Worm (Caenorhabditis elegans): ENCODE data around the gene F57B1.9.

The F57B1.9 gene

DNA sequence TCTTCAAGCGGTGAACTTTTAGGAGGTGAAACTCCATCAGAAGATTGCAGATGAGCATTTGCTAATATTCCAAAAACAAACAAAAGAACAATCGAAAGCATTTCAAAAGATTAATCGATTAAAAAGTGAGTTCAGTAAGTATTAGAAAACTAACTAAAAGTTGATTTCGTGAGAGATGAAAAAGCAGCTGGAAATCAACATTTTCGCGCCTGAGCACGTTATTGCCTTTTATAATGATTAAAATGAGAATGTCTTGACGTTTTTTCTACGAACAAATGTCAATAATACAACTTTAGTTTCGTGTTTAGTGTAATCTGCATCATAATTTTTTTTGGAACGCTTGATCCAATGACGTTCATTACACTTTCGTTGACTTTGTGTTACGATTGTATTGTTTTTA lies at the start of gene F57B1.9:
Gene F57B1.9 (minus strand): TSS at position 101 of the 400 bp plus-strand sequence.
- no peak for TF ChIP-seq unc-62 (GFP tag; optimal IDR thresholded peaks at IDR 0.05)

ce11 chrV:13243205-13243604 lies 45.5 kb upstream of the F57B1.9 start:
- no peak for TF ChIP-seq unc-62 (GFP tag; optimal IDR thresholded peaks at IDR 0.05)

ce11 chrV:13236507-13236906 lies 38.8 kb upstream of the F57B1.9 start, which contains the start of gene dmd-10:
Gene dmd-10, minus strand, starts transcription at chrV:13236607.
- TF ChIP-seq unc-62 (GFP tag; optimal IDR thresholded peaks at IDR 0.05) = no peak

DNA sequence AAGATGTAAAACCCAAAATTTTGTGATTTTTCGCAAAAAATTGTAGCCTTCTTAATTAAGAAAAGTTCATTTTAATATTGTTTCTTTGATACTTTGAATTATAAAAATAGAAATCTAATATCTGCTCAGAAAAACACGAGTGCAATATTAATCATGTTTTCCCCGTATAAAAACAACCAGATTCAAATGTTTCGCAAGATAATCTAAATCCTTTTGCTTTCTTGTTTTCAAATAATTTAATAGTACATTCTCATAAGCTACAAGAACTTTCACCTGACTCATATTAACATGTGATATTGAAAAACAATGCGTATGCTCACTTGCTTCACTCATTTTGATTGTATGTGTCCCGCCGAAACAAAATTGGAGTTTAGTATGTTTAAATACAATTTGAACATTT lies 37.6 kb upstream of the F57B1.9 start:
- no peak for TF ChIP-seq unc-62 (GFP tag; optimal IDR thresholded peaks at IDR 0.05)

DNA sequence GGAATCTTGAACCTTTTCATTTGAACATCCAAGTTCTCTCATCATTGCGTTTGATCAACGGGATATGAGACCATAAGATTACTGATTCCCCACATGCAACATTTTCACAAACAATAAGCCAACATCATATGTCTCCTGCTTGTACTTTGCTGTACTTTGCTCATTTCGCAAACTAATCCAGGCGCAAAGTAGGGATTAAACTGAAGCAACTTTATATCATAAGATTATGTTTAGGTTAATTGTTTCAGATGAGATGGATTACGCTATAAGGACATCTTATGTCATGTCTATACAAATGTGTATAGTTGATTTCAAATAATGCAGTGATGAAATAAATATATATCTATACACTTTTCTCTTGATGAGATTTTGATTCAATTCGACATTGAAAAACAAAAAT lies 31.8 kb upstream of the F57B1.9 start:
- TF ChIP-seq unc-62 (GFP tag; optimal IDR thresholded peaks at IDR 0.05) = no peak

DNA sequence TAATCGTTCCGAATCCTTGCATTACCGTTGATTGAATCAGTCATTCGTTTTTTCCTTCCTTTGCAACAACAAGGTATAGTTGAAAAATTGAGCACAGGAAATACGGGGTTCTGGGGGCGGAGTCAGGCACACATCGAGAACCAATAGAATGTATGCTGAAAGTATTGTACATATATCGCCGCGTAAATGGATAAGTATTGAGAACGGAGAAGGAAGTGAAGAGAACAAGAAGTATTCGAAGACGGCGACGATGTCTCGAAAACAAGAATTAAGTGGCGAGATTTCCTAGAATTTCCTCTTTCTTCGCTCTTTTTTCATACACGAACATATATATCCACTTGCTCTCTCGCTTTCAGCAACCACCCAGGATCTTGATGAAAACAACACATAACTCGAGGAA lies 23.3 kb upstream of the F57B1.9 start:
- no peak for TF ChIP-seq unc-62 (GFP tag; optimal IDR thresholded peaks at IDR 0.05)

ce11 chrV:13212584-13212983 lies 14.9 kb upstream of the F57B1.9 start:
- TF ChIP-seq unc-62 (GFP tag; optimal IDR thresholded peaks at IDR 0.05) = no peak

ce11 chrV:13209567-13209966 lies 11.8 kb upstream of the F57B1.9 start, which contains the start of gene F57B1.6:
Gene F57B1.6, plus strand, starts transcription at chrV:13209645.
- no peak for TF ChIP-seq unc-62 (GFP tag; optimal IDR thresholded peaks at IDR 0.05)

ce11 chrV:13207426-13207825 lies 9.7 kb upstream of the F57B1.9 start, which contains the start of gene F57B1.5:
Gene F57B1.5, plus strand, starts transcription at chrV:13207726.
- no peak for TF ChIP-seq unc-62 (GFP tag; optimal IDR thresholded peaks at IDR 0.05)

- TF ChIP-seq unc-62 (GFP tag; optimal IDR thresholded peaks at IDR 0.05) = no peak
Measured at ce11 chrV:13206514-13206913, 8.8 kb upstream of the F57B1.9 start.

ce11 chrV:13202127-13202610 lies 4.4 kb upstream of the F57B1.9 start, which contains the start of the genes col-159 and col-160:
Gene col-159, minus strand, starts transcription at chrV:13202177.
Gene col-160, minus strand, starts transcription at chrV:13202189.
- TF ChIP-seq unc-62 (GFP tag; optimal IDR thresholded peaks at IDR 0.05) = no peak

- no peak for TF ChIP-seq unc-62 (GFP tag; optimal IDR thresholded peaks at IDR 0.05)
Measured at ce11 chrV:13200609-13201008, 2.9 kb upstream of the F57B1.9 start.

DNA sequence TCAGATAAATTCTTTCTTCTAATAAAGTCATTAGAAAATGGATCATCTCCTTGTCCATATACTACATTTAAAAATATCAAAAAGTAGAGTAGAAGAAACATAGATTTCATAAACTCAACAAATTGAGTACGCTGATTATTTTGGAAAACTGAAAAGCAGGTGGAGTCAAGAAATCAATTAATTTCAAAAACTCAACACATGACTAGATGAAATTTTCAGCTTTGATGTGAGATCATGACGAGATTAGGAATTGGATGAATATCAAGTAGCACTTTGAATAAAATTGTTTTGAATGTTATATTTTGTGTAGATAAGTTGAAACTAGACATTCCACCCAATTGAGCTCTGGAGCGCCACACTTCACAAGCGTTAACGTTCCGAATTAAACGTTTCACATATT lies 2.2 kb downstream of the F57B1.9 start, which contains the start of gene F57B1.1:
Gene F57B1.1 (minus strand): TSS at position 101 of the 400 bp plus-strand sequence.
- TF ChIP-seq unc-62 (GFP tag; optimal IDR thresholded peaks at IDR 0.05) = no peak

DNA sequence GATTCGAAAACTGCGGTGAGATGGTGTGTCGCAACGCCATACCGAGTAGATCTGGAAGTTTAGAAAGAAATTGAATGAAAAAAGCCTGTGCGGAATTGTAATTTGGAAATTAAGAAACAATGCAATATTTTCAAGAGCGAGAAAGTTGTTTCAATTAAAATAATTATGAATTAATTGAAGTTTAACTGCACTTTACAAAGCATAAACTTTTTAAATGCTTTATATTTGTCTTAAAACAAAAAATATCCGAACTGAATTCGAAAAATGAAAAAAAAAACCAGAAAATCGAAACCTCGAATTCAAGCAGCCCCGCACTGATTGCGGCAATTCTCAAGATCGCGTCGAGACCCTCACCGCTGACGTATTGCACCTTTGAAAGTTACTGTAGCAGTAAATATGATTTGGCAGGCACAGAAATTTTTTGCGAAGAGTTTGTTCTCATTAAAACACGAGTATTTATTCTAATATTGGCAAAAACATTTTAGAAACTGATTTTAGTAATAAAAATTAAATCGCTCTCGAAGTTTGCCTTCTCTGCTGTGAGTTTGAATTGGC lies 4.2 kb downstream of the F57B1.9 start, which contains the start of gene sun-1:
Gene sun-1 (minus strand): TSS at position 51 of the 555 bp plus-strand sequence.
- no peak for TF ChIP-seq unc-62 (GFP tag; optimal IDR thresholded peaks at IDR 0.05)

ce11 chrV:13185384-13185783 lies 12.3 kb downstream of the F57B1.9 start, which contains the start of gene sri-6:
Gene sri-6, plus strand, starts transcription at chrV:13185684.
- no peak for TF ChIP-seq unc-62 (GFP tag; optimal IDR thresholded peaks at IDR 0.05)

ce11 chrV:13184137-13184536 lies 13.6 kb downstream of the F57B1.9 start, which contains the start of gene T09E8.4:
Gene T09E8.4, minus strand, starts transcription at chrV:13184237.
- TF ChIP-seq unc-62 (GFP tag; optimal IDR thresholded peaks at IDR 0.05) = no peak

DNA sequence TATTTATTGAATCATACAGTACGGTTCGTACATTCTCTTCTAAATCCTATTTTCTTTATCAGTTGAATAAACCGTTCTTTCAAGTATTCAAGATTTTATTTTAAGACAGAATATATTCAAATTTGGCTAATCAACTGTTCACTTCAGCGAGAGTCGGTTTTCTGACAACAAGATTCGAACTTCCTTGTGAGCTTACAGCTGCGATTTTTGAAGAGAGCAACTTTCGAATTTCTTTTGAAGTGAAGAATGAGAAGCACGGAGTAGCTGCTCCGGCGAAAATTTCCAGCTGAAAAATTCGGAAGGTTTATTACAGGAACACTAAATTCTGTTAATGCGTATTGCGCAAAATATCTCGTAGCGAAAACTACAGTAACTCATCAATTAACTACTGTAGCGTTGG lies 16.3 kb downstream of the F57B1.9 start:
- TF ChIP-seq unc-62 (GFP tag; optimal IDR thresholded peaks at IDR 0.05) = no peak

Data from whole organism, dauer.